In the genomic region with DNA sequence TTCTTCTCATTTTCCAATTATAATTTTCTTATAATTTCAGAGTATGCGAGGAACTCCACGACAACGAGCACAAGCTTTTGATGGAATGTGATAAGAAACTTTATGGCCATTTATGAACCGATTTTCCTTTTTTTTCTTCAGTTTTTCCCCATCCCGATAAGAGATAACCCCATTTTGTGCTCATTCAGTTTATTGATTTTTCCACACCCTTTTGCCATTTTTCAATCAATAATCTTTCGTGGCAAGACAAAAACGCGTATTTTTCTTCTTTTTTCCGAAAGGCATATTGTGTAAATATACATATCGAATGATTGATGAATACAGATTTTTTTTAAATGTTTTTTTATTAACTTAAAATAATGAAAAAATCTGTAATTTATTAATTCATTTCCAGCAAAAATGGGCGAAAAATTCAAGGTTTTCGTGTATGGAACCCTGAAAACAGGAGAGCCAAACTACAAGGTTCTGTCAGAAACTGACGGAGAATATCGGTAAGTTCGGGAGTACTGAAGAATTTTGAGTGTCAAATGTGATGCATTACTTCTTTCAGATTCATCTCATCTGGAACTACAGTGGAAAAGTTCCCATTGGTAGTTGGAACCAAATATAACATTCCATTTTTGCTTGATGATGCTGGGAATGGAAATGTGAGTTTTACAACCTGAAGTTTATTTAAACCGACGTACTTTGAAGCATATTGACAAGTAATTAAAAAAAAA, we compare ENCODE assay signal across 1 worm cellular context.
A peak's percentile ranks its signal among the peaks of the same experiment; 100 is the strongest.
TF ChIP-seq lines count a peak whose summit lies in the region.

A gene (plus strand): TSS at position 321 of the 719 bp plus-strand sequence.

TF ChIP-seq in whole organism, L4 larva, 104 proteins besides CTCF, POLR2A, EP300 and RAD21 (continued from another document):
- TF ChIP-seq skn-1 (tag; optimal IDR thresholded peaks at IDR 0.05; lab: Kevin White, UChicago) (no peak), dve-1 (tag; optimal IDR thresholded peaks at IDR 0.05; lab: Kevin White, UChicago; ENCODE audit: insufficient read depth) (peak; percentile 68), daf-16 (GFP tag; optimal IDR thresholded peaks at IDR 0.05; lab: Kevin White, UChicago) (peak; percentile 5 to 46), daf-16 (tag; optimal IDR thresholded peaks at IDR 0.05; lab: Kevin White, UChicago) (peak; percentile 42), T20F7.1 (GFP tag; optimal IDR thresholded peaks at IDR 0.05; lab: Kevin White, UChicago) (no peak), Y5F2A.4 (GFP tag; optimal IDR thresholded peaks at IDR 0.05; lab: Kevin White, UChicago) (no peak), dmd-8 (GFP tag; IDR thresholded peaks at IDR 0.05; lab: Robert Waterston, UW) (no peak), D1046.2 (GFP tag; IDR thresholded peaks at IDR 0.05; lab: Robert Waterston, UW) (peak; percentile 23; the same call in 1 of the 2 replicates), egl-27 (tag; optimal IDR thresholded peaks at IDR 0.05; lab: Kevin White, UChicago) (no peak), ceh-44 (GFP tag; IDR thresholded peaks at IDR 0.05; lab: Robert Waterston, UW) (no peak), nhr-102 (tag; optimal IDR thresholded peaks at IDR 0.05; lab: Kevin White, UChicago) (no peak), rbr-2 (tag; optimal IDR thresholded peaks at IDR 0.05; lab: Kevin White, UChicago) (no peak), dpl-1 (GFP tag; optimal IDR thresholded peaks at IDR 0.05; lab: Kevin White, UChicago) (no peak), egl-43 (GFP tag; IDR thresholded peaks at IDR 0.05; lab: Robert Waterston, UW) (no peak)
